Worm (Caenorhabditis elegans) whole organism, L4 larva: ENCODE data around the gene hpo-18.

Source experiments
- F49E8.2 ChIP-seq: sonication (generic microtip); optimal IDR thresholded peaks from 2 replicates; lab custom pipeline; 2016; ENCODE audit warnings: missing compliant biosample characterization, mild to moderate bottlenecking, missing genetic modification characterization, borderline replicate concordance
- T20F7.1 ChIP-seq: fragments of 200-800 bp; sonication (Bioruptor generic); optimal IDR thresholded peaks from 2 replicates; lab custom pipeline; 2018; ENCODE audit warnings: mild to moderate bottlenecking, missing genetic modification characterization, missing compliant biosample characterization
- ceh-28 ChIP-seq: fragments of 150-350 bp; optimal IDR thresholded peaks from 2 replicates; lab custom pipeline; 2014; ENCODE audit warnings: missing biosample characterization, missing genetic modification reagents, missing genetic modification characterization
- dve-1 ChIP-seq: sonication (generic microtip); optimal IDR thresholded peaks from 2 replicates; lab custom pipeline; 2017; ENCODE audit warnings: antibody characterized with exemption, mild to moderate bottlenecking, missing genetic modification characterization, missing compliant biosample characterization; ENCODE audit not compliant: insufficient read depth
- hlh-30 ChIP-seq: sonication (generic microtip); optimal IDR thresholded peaks from 2 replicates; lab custom pipeline; 2017; ENCODE audit warnings: antibody characterized with exemption, mild to moderate bottlenecking, missing genetic modification characterization, missing compliant biosample characterization; ENCODE audit not compliant: insufficient read depth
- jun-1 ChIP-seq: fragments of 150-350 bp; optimal IDR thresholded peaks from 2 replicates; lab custom pipeline; 2014; ENCODE audit warnings: missing biosample characterization, missing genetic modification reagents, missing genetic modification characterization
- lin-13 ChIP-seq: fragments of 150-350 bp; optimal IDR thresholded peaks from 2 replicates; lab custom pipeline; 2014; ENCODE audit warnings: missing biosample characterization, missing genetic modification reagents, missing genetic modification characterization
- mes-2 ChIP-seq: sonication (generic microtip); optimal IDR thresholded peaks from 2 replicates; lab custom pipeline; 2016; ENCODE audit warnings: missing genotype, mild to moderate bottlenecking, missing genetic modification characterization, missing compliant biosample characterization; ENCODE audit not compliant: poor library complexity, severe bottlenecking
- nhr-10 ChIP-seq: fragments of 150-350 bp; optimal IDR thresholded peaks from 2 replicates; lab custom pipeline; 2014; ENCODE audit warnings: missing biosample characterization, missing genetic modification characterization
- snpc-4 ChIP-seq: fragments of 150-350 bp; optimal IDR thresholded peaks from 2 replicates; lab custom pipeline; 2014; ENCODE audit warnings: missing biosample characterization, missing genetic modification characterization
- ztf-11 ChIP-seq: fragments of 150-350 bp; optimal IDR thresholded peaks from 2 replicates; lab custom pipeline; 2014; ENCODE audit warnings: missing biosample characterization, missing genetic modification characterization

ce11 chrV:4371309-4371933, 25.2 kb upstream of the hpo-18 start, which contains the start of the genes gmpr-1 and fipp-1:
- TF ChIP-seq snpc-4 (tag; lab: Kevin White, UChicago) (no peak), jun-1 (tag; lab: Kevin White, UChicago) (no peak), nhr-10 (tag; lab: Kevin White, UChicago) (no peak), lin-13 (GFP tag; lab: Kevin White, UChicago) (no peak), mes-2 (peak; percentile 60), F49E8.2 (no peak), dve-1 (tag; lab: Kevin White, UChicago) (peak; percentile 51), ceh-28 (tag; lab: Kevin White, UChicago) (no peak), ztf-11 (tag; lab: Kevin White, UChicago) (no peak), hlh-30 (tag; lab: Kevin White, UChicago) (peak; percentile 42), T20F7.1 (GFP tag; lab: Kevin White, UChicago) (peak; percentile 99)
